Fruit fly (Drosophila melanogaster) S2 (cell line): ENCODE data around the gene Sfp24Bd.

Experiments used
- CG8478 ChIP-seq: fragments of >200 bp; optimal IDR thresholded peaks from 2 replicates; lab custom pipeline; 2018
- CTCF ChIP-seq, 2 experiments: fragments of >200 bp; optimal IDR thresholded peaks; 2 replicates each; lab custom pipeline; 2018

Gene Sfp24Bd

DNA sequence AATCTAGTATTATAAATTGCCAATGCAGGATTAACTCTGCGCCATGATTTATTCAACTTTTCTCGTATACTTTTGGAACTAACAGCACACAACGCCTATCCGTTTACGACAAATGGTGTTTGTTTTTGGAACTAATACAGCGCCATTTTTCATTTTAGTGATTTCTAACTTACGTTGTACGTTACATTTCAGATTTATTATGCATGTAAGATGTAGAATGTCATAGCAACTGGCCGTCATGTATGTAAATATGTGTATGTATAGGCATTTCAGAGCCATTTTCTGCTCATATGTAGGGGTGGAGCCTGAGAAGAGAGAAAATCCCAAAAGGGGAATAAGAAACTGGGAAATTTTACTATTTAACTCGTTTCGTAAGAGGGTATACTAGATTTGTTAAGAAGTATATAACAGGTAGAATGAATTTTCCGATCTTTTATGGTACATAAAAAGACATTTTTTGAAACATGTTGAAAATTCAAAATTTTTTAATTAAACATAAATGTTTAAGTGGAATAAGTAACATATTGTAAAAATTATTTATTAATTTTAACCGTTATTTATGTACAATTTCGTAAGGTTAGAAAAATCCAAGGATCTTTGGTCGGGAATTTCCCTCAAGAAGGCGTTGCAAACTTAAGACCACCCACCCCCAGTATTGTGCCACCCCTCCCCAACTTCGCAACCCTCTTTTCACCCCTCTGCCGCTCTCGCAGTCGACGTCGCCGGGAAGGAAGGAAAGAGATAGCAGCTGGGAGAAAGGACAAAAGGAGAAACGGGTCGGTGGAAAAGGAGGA is 11.4 kb downstream of the Sfp24Bd start:
- no peak for TF ChIP-seq CG8478 (lab: Kevin White, UChicago)
- peak; percentile 98 to 99 for TF ChIP-seq CTCF (optimal IDR thresholded peaks at IDR 0.05; lab: Kevin White, UChicago)

DNA sequence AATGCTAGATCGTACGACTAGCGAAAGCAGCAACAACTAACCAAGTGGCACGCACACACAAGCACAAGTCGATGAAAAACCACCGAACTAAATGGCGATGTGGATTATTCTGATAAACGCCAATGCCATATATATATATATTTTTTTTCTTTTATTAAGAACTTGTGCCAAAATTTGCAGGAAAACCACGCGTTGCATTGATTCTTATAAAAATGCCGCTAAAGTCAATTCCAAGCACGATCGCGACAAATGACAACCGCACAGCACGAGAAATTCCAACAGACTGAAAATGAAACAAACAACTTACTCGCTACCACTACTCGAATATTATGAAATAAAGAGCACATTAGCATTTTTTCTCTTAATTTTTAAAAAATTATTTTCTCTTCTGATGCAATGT is 12.3 kb downstream of the Sfp24Bd start, which contains the start of gene for:
Gene for (minus strand): TSS at position 287 of the 400 bp plus-strand sequence.
- no peak for TF ChIP-seq CG8478 (lab: Kevin White, UChicago)

DNA sequence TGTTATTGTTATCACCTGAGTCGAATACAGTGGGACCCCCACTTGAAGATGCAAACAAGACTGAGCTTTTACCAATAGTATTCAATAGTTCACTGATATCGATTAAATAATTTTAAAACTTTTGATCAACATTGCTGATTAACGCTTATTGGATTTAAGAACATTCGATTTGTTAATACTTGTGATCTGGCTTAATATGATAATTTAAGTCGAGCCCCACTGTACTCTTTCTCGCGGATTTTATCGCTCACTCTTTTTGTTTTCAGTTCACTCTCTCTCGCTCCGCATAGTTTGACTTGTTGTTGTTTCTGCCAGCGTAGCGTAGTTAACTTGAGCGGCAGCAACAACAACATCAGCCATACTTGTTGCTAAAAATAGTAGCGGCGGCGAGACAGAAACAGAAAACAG is 13.2 kb downstream of the Sfp24Bd start:
- TF ChIP-seq CTCF (optimal IDR thresholded peaks at IDR 0.05; lab: Kevin White, UChicago) (no peak), CG8478 (lab: Kevin White, UChicago) (no peak)

DNA sequence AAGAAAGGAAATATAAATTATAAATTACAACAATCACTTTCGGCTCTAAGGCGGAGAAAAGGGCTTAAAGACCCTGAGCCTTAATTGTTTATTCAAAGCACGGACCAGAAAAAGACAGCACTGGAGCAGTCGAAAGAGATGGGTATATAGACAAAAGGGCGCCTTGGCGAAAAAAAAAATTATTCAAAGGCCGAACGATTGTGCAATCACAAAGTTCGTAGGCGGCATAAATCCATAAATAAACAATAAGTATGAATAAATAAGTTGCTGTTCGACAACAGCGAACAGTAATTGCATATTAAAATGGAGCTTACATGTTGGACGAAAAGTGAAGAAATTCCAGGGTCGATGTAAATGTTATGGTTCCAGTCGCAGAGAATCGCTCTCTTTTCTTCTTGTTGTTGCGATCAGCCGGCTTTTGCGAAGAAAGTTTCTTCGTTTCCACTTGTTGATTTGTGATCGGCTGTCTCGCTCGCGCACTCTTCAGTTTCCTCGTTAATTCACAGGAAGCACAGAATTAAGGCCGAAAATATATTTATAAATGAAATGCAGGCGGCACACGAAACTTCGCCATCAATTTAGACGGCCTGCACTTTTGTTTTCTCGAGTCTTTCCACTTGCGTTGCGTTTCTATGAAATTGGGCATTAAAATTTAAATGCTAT is 13.8 kb downstream of the Sfp24Bd start:
- no peak for TF ChIP-seq CG8478 (lab: Kevin White, UChicago)
- TF ChIP-seq CTCF (optimal IDR thresholded peaks at IDR 0.05; lab: Kevin White, UChicago) = no peak

DNA sequence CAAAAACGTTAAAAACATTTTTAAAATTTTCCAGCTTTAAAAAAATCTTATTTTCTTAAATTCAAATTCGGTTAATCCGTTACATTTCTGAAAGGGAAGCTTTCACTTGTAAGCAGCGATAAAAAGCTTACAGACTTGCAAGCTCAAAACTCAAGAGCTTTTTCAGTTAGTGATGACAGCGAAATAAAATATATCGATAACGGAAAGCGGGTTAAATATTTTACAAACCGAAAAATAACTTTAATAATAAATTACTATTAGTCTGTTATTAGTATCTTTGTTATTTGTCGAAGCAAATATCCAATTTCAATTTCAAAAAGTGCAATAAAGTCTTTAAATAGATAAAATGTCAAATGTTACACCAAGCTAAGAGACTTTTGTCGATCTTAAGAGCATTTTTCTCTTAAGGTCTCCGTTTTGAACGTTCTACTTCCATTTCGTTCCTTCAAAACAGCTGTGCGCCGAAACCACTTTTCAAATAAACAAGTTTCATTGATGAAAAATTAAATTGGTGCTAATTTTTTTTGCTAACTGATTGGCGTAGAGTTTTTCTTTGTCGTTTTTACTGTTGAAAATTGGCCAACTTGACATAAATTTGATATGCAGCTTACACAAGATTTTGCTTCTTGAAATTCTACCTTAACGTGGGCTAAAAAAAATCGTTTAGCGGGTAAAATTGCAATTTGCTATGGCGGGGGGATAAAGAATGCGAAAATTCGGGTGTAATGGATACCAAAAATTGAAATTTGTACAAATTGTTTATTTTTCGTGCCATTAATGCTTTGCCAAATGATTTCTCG is 20.6 kb downstream of the Sfp24Bd start:
- TF ChIP-seq CTCF (optimal IDR thresholded peaks at IDR 0.05; lab: Kevin White, UChicago) = no peak
- no peak for TF ChIP-seq CG8478 (lab: Kevin White, UChicago)

DNA sequence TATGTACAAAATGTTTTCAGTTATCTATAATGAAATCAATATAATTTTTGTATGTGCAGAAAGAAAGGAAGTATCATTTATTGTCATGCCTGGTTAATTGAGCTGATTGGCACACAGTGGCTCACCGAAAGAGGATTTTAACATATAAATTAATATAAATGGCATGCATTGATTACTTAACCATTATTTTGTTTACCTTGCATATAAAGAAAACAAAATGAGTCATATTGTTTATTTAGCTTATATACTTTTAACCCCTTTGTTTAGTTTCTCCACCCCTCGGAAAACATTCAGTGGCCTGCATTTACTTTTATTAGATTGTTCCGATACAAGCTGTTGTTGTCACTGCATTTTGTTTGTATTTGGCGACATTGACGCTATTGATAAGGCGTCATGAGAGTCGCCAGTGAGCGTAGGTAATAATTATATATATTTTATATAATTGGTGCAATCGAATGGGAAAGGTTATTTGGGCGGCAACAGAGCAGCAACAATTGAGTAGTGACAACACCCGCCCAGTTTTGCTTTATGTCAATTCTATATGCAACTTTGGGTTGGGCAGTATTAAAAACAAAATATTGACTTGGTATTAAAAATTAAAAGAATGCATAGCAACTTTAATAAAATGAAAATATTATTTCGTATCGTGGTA is 21.3 kb downstream of the Sfp24Bd start:
- TF ChIP-seq CTCF (optimal IDR thresholded peaks at IDR 0.05; lab: Kevin White, UChicago) = no peak
- no peak for TF ChIP-seq CG8478 (lab: Kevin White, UChicago)

DNA sequence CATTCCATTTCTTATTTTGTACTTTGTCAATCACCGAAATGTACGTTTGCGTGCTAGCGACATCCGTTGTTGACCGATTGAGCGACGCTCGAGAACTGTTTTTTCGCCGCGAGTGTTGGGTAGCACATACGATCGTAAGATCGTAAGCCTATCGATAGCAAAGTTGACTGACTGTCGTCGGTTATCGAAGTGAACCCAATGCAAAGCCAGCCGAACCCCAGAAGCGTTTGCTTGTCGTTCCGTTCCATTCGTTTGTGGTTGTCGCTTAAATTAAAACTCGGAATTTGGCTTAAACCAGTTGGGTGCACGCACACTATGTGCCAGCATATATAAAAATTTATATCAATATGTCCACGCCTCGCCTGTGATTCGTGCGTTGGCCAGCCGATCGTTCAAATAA is 22.9 kb downstream of the Sfp24Bd start:
- TF ChIP-seq CG8478 (lab: Kevin White, UChicago) (no peak), CTCF (optimal IDR thresholded peaks at IDR 0.05; lab: Kevin White, UChicago) (no peak)

DNA sequence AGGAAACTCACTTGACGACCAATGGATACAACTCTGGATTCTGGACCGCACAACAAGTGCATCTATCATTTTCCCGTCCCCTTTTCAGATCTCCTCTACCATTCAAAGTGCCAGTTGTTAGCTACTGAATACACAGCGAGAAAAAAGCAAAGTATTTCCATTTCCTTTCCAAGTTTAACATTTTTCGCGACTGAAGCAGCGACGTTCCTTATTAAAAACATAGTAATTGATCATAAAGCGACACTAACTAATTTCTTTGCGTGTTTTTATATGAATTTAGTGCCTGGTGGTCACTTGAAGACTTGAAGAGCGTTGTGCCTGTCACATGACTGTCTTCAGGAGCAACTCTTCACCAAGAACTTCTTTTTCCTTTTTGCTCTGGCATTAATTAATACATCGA is 23.6 kb downstream of the Sfp24Bd start:
- no peak for TF ChIP-seq CG8478 (lab: Kevin White, UChicago)
- TF ChIP-seq CTCF (optimal IDR thresholded peaks at IDR 0.05; lab: Kevin White, UChicago) = no peak

DNA sequence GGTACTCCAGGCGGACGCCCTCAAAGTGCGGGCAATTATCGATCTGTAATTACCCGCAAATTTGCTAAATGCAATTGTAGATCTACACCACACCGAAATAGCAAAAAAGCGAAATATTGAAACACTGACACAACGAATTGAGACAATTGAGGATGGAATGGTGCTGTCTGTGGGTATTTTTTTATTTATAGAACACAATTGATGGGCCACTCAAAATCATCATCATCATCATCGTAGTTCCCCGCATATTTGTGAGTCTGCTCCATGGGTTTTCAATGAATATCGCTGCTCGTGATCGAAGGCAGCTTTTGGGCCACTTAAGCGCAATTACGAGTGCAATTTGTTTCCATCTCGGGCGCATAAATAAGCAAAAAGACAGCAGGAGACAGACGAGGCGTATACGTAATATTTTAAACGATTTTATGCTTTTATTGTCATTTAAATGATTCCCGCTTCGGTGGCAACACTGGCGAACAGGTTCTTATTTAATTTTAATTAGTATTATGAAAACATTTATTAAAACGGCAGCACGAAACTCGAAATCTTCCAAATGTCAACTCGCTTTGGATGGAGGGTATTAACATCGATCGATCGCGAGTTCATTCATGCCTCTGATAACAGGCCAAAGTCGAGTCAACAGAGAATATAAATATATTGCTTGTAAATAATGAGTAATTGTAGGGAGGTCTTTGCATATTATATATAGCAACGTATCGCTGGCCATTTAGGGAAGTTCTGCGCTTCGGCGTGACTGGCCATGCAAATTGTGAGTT is 26.6 kb downstream of the Sfp24Bd start:
- no peak for TF ChIP-seq CG8478 (lab: Kevin White, UChicago)
- TF ChIP-seq CTCF (optimal IDR thresholded peaks at IDR 0.05; lab: Kevin White, UChicago) = no peak

DNA sequence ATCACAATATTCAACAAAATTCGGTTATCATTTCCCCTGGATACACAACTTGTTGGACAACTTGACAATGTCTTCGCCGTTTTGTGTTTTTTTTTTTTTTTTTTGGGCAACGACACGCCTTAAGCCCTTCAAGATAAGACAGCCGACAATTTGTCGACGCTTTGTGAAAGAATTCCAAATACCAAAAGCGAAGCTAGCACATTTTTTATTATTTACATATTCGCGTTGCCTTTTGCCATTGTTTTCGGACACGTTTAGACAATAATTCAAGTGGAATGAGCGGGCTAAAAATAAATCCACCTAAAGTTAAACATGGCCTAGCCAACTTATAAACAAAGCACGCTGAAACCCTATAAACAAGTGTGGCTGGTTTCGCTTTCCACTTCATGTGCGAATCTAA is 28.0 kb downstream of the Sfp24Bd start:
- TF ChIP-seq CG8478 (lab: Kevin White, UChicago) (no peak), CTCF (optimal IDR thresholded peaks at IDR 0.05; lab: Kevin White, UChicago) (no peak)

DNA sequence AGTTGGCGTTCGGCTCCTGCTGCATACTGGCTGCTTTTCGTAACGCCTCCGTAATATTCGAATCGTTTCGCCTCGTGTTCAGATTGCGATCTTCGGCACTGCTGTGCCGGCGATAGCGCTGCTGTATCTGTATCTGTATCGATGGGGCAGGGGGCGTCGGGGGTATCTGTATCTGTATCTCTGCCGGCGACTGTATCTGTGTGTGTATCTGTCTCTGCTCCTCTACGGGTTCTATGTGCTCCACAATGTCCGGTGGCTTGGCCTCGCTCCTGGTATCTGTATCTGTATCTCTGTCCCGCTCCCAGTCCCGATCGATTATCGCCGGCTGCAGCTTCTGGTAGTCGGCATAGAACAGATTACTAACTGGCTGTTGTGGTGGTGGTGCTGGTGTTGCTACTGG is 29.0 kb downstream of the Sfp24Bd start:
- TF ChIP-seq CTCF (optimal IDR thresholded peaks at IDR 0.05; lab: Kevin White, UChicago) = no peak
- no peak for TF ChIP-seq CG8478 (lab: Kevin White, UChicago)

DNA sequence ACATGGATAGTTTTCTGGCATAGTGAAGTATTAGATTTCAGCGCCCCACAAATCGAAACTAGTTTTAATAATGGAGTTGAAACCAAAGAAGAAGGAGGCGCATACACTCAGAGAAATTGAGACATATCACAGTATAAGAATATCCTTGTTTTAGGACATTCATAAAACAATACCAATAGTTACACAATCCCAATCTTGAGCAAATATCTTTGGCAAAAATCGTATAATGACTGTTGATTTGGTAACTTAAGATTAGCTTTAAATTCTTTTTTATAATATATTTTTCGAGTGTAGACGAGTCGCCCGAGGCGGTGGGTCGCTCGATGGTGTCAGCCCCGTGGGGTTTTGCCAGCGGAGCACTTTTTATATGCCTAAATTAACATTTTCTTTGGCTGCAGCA is 33.5 kb downstream of the Sfp24Bd start:
- no peak for TF ChIP-seq CG8478 (lab: Kevin White, UChicago)
- TF ChIP-seq CTCF (optimal IDR thresholded peaks at IDR 0.05; lab: Kevin White, UChicago) = no peak

DNA sequence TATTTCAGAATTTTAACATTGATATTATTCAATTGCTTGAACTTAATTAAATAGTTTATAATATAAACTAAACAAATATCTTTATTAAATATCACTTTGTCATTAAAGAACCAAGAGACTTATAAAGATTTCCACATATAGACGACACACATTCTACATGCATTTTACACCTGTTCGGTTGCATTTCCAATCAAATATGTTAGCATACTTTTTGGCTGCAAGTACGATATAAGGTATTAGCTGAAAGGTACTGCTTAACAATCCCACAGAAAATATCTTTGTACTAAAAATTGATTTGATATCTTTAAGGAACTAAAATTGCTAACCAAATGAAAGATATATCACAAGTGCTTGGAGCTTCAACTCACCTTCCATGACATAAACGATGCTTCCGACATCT is 35.1 kb downstream of the Sfp24Bd start:
- TF ChIP-seq CG8478 (lab: Kevin White, UChicago) = no peak
- TF ChIP-seq CTCF (optimal IDR thresholded peaks at IDR 0.05; lab: Kevin White, UChicago) = peak; percentile 30 to 66
